Fruit fly (Drosophila melanogaster) whole organism, wandering third instar larva: ENCODE data around the gene aspr.

ENCODE experiments used
- CG32264 ChIP-seq: fragments of 200-800 bp; sonication (Bioruptor generic); optimal IDR thresholded peaks from 2 replicates; lab custom pipeline; 2016; ENCODE audit warnings: missing biosample characterization, missing genetic modification characterization
- CG9705 ChIP-seq: fragments of 200-800 bp; sonication (Bioruptor generic); optimal IDR thresholded peaks from 2 replicates; lab custom pipeline; 2018; ENCODE audit warnings: missing biosample characterization, mild to moderate bottlenecking, missing genetic modification characterization
- CrebA ChIP-seq: fragments of 200-800 bp; sonication (Bioruptor generic); optimal IDR thresholded peaks from 2 replicates; lab custom pipeline; 2016; ENCODE audit warnings: missing biosample characterization, mild to moderate bottlenecking, missing genetic modification characterization, borderline replicate concordance
- Dfd ChIP-seq: fragments of >200 bp; optimal IDR thresholded peaks from 2 replicates; lab custom pipeline; 2017; ENCODE audit warnings: missing biosample characterization, missing genetic modification characterization
- Dif ChIP-seq: fragments of 200-275, 200-300 bp; sonication (Bioruptor generic); optimal IDR thresholded peaks from 2 replicates; lab custom pipeline; 2018; ENCODE audit warnings: missing biosample characterization, missing genetic modification characterization; ENCODE audit not compliant: partially characterized antibody
- GATAd ChIP-seq: sonication (Bioruptor generic); optimal IDR thresholded peaks from 2 replicates; lab custom pipeline; 2016; ENCODE audit warnings: missing biosample characterization, missing genetic modification characterization
- HLH106 ChIP-seq: fragments of 200-800 bp; optimal IDR thresholded peaks from 3 replicates; lab custom pipeline; 2019; ENCODE audit warnings: missing biosample characterization, mild to moderate bottlenecking, missing genetic modification characterization, moderate library complexity
- Hnf4 ChIP-seq: fragments of 200-800 bp; sonication (Bioruptor generic); optimal IDR thresholded peaks from 2 replicates; lab custom pipeline; 2016; ENCODE audit warnings: missing biosample characterization, mild to moderate bottlenecking, missing genetic modification characterization
- Hr78 ChIP-seq: fragments of >200 bp; optimal IDR thresholded peaks from 2 replicates; lab custom pipeline; 2017; ENCODE audit warnings: missing biosample characterization, missing genetic modification characterization
- Jra ChIP-seq: sonication (Bioruptor generic); optimal IDR thresholded peaks from 2 replicates; lab custom pipeline; 2016; ENCODE audit warnings: missing biosample characterization, missing genetic modification characterization
- Mio ChIP-seq: sonication (Bioruptor generic); optimal IDR thresholded peaks from 2 replicates; lab custom pipeline; 2016; ENCODE audit warnings: missing biosample characterization, missing genetic modification characterization
- N ChIP-seq: fragments of >200 bp; optimal IDR thresholded peaks from 2 replicates; lab custom pipeline; 2018; ENCODE audit warnings: missing biosample characterization, missing external identifiers, missing genetic modification characterization
- OdsH ChIP-seq: fragments of 200-800 bp; sonication (Bioruptor generic); optimal IDR thresholded peaks from 2 replicates; lab custom pipeline; 2016; ENCODE audit warnings: missing biosample characterization, mild to moderate bottlenecking, missing genetic modification characterization
- Rel ChIP-seq, 2 experiments: fragments of 200-800 bp; sonication (Bioruptor generic) in 1 of 2; optimal IDR thresholded peaks; 2 replicates in 1 of 2; 3 replicates in 1 of 2; lab custom pipeline; 2016 to 2019; ENCODE audit warnings: mild to moderate bottlenecking in 2 of 2, missing biosample characterization in 2 of 2, missing genetic modification characterization in 2 of 2, moderate library complexity in 1 of 2
- Vsx2 ChIP-seq: fragments of 200-300, 225-300 bp; sonication (Bioruptor generic); optimal IDR thresholded peaks from 2 replicates; lab custom pipeline; 2018; ENCODE audit warnings: missing biosample characterization, missing genetic modification characterization; ENCODE audit not compliant: partially characterized antibody
- br ChIP-seq: fragments of 200-800 bp; sonication (Bioruptor generic); optimal IDR thresholded peaks from 2 replicates; lab custom pipeline; 2016; ENCODE audit warnings: missing biosample characterization, missing genetic modification characterization
- brk ChIP-seq: fragments of 200-800 bp; sonication (Bioruptor generic); optimal IDR thresholded peaks from 2 replicates; lab custom pipeline; 2016; ENCODE audit warnings: missing biosample characterization, mild to moderate bottlenecking, missing genetic modification characterization
- dmrt93B ChIP-seq: fragments of 200-800 bp; sonication (Bioruptor generic); optimal IDR thresholded peaks from 2 replicates; lab custom pipeline; 2018; ENCODE audit warnings: missing biosample characterization, mild to moderate bottlenecking, missing genetic modification characterization
- dsf ChIP-seq: sonication (Bioruptor generic); optimal IDR thresholded peaks from 2 replicates; lab custom pipeline; 2016; ENCODE audit warnings: missing biosample characterization, missing genetic modification characterization, borderline replicate concordance
- ey ChIP-seq: fragments of 200-800 bp; sonication (Bioruptor generic); optimal IDR thresholded peaks from 2 replicates; lab custom pipeline; 2016; ENCODE audit warnings: missing biosample characterization, missing genetic modification characterization
- foxo ChIP-seq, 2 experiments: fragments of 200-800 bp; sonication (Bioruptor generic); optimal IDR thresholded peaks; 2 replicates in 1 of 2; 3 replicates in 1 of 2; lab custom pipeline; 2016 to 2017; ENCODE audit warnings: missing biosample characterization in 2 of 2, missing genetic modification characterization in 2 of 2
- fru ChIP-seq: fragments of 200-800 bp; sonication (Bioruptor generic); optimal IDR thresholded peaks from 3 replicates; lab custom pipeline; 2016; ENCODE audit warnings: missing biosample characterization, mild to moderate bottlenecking, missing genetic modification characterization
- h ChIP-seq: fragments of 200-800 bp; sonication (Bioruptor generic); optimal IDR thresholded peaks from 3 replicates; lab custom pipeline; 2016; ENCODE audit warnings: missing biosample characterization, mild to moderate bottlenecking, missing genetic modification characterization
- jim ChIP-seq: fragments of 175-275, 200-325 bp; sonication (Bioruptor generic); optimal IDR thresholded peaks from 2 replicates; lab custom pipeline; 2016; ENCODE audit warnings: missing biosample characterization, mild to moderate bottlenecking, missing genetic modification characterization
- lola ChIP-seq: fragments of >200 bp; optimal IDR thresholded peaks from 2 replicates; lab custom pipeline; 2017; ENCODE audit warnings: missing biosample characterization, missing genetic modification characterization
- pan ChIP-seq: fragments of >200 bp; optimal IDR thresholded peaks from 2 replicates; lab custom pipeline; 2017
- psq ChIP-seq: fragments of 200-800 bp; sonication (Bioruptor generic); optimal IDR thresholded peaks from 3 replicates; lab custom pipeline; 2017; ENCODE audit warnings: missing biosample characterization, mild to moderate bottlenecking, missing genetic modification characterization, moderate library complexity
- rgr ChIP-seq: fragments of 200-800 bp; sonication (Bioruptor generic); optimal IDR thresholded peaks from 3 replicates; lab custom pipeline; 2016; ENCODE audit warnings: missing biosample characterization, mild to moderate bottlenecking, missing genetic modification characterization
- sage ChIP-seq: fragments of 200-800 bp; sonication (Bioruptor generic); optimal IDR thresholded peaks from 2 replicates; lab custom pipeline; 2016; ENCODE audit warnings: missing biosample characterization, mild to moderate bottlenecking, missing genetic modification characterization
- sv ChIP-seq: fragments of 200-800 bp; sonication (Bioruptor generic); optimal IDR thresholded peaks from 3 replicates; lab custom pipeline; 2016; ENCODE audit warnings: missing biosample characterization, missing genetic modification characterization
- tai ChIP-seq: sonication (Bioruptor generic); optimal IDR thresholded peaks from 2 replicates; lab custom pipeline; 2016; ENCODE audit warnings: missing biosample characterization, missing genetic modification characterization
- usp ChIP-seq: fragments of >200 bp; optimal IDR thresholded peaks from 2 replicates; lab custom pipeline; 2017; ENCODE audit warnings: missing biosample characterization, missing genetic modification characterization
- woc ChIP-seq: sonication (Bioruptor generic); optimal IDR thresholded peaks from 2 replicates; lab custom pipeline; 2016; ENCODE audit warnings: missing biosample characterization, mild to moderate bottlenecking, missing genetic modification characterization

Gene aspr

dm6 chrX:20147693-20148174, at the start of gene aspr:
TSS of gene aspr (plus strand) at chrX:20148124.
- TF ChIP-seq woc = no peak
- TF ChIP-seq CrebA = no peak
- no peak for TF ChIP-seq lola (GFP tag; lab: Kevin White, UChicago)
- no peak for TF ChIP-seq br
- TF ChIP-seq Vsx2 (GFP tag; lab: Kevin White, UChicago) = no peak
- no peak for TF ChIP-seq brk (GFP tag; lab: Kevin White, UChicago)
- no peak for TF ChIP-seq ey
- TF ChIP-seq CG9705 (GFP tag; lab: Kevin White, UChicago) = no peak
- no peak for TF ChIP-seq Hr78
- TF ChIP-seq pan (lab: Kevin White, UChicago) = no peak
- TF ChIP-seq dsf = no peak
- TF ChIP-seq foxo (GFP tag; optimal IDR thresholded peaks at IDR 0.05; lab: Kevin White, UChicago) = no peak
- no peak for TF ChIP-seq h (GFP tag; lab: Kevin White, UChicago)
- TF ChIP-seq HLH106 (tag; lab: Kevin White, UChicago) = no peak
- no peak for TF ChIP-seq jim (GFP tag; lab: Kevin White, UChicago)
- TF ChIP-seq sage (GFP tag; lab: Kevin White, UChicago) = no peak
- TF ChIP-seq psq = no peak
- TF ChIP-seq Rel (GFP tag; optimal IDR thresholded peaks at IDR 0.05; lab: Kevin White, UChicago) = no peak
- no peak for TF ChIP-seq Rel (tag; optimal IDR thresholded peaks at IDR 0.05; lab: Kevin White, UChicago)
- no peak for TF ChIP-seq Hnf4 (GFP tag; lab: Kevin White, UChicago)
- no peak for TF ChIP-seq GATAd
- TF ChIP-seq, all 38 proteins: peak for 0

- no peak for TF ChIP-seq OdsH (GFP tag; lab: Kevin White, UChicago)
- no peak for TF ChIP-seq Mio (GFP tag; lab: Kevin White, UChicago)
These were observed 42.9 kb upstream of the aspr start for dm6 chrX:20104987-20105386.

- no peak for TF ChIP-seq OdsH (GFP tag; lab: Kevin White, UChicago)
These were observed 37.4 kb upstream of the aspr start, which contains the start of gene karr for dm6 chrX:20110475-20110874. TSS of gene karr (minus strand) at chrX:20110575.

- TF ChIP-seq dmrt93B (GFP tag; lab: Kevin White, UChicago) = no peak
- TF ChIP-seq Rel (GFP tag; optimal IDR thresholded peaks at IDR 0.05; lab: Kevin White, UChicago) = no peak
- TF ChIP-seq Rel (tag; optimal IDR thresholded peaks at IDR 0.05; lab: Kevin White, UChicago) = no peak
- no peak for TF ChIP-seq ey
- TF ChIP-seq psq = no peak
- no peak for TF ChIP-seq OdsH (GFP tag; lab: Kevin White, UChicago)
- TF ChIP-seq rgr = no peak
- TF ChIP-seq brk (GFP tag; lab: Kevin White, UChicago) = no peak
- no peak for TF ChIP-seq tai (GFP tag; lab: Kevin White, UChicago)
- no peak for TF ChIP-seq usp (GFP tag; lab: Kevin White, UChicago)
- TF ChIP-seq foxo (GFP tag; optimal IDR thresholded peaks at IDR 0.05; lab: Kevin White, UChicago) = no peak
- TF ChIP-seq Hnf4 (GFP tag; lab: Kevin White, UChicago) = no peak
- no peak for TF ChIP-seq Hr78
- TF ChIP-seq woc = no peak
- TF ChIP-seq Jra (GFP tag; lab: Kevin White, UChicago) = no peak
- no peak for TF ChIP-seq fru (GFP tag; lab: Kevin White, UChicago)
- TF ChIP-seq Mio (GFP tag; lab: Kevin White, UChicago) = no peak
- TF ChIP-seq, all 38 proteins: peak for 0
These were observed 25.8 kb upstream of the aspr start, which contains the start of gene CG34331 for dm6 chrX:20122153-20122552. TSS of gene CG34331 (plus strand) at chrX:20122453.

- no peak for TF ChIP-seq OdsH (GFP tag; lab: Kevin White, UChicago)
- TF ChIP-seq br = no peak
- TF ChIP-seq N (GFP tag; lab: Kevin White, UChicago) = no peak
- TF ChIP-seq woc = no peak
- TF ChIP-seq CG32264 (GFP tag; lab: Kevin White, UChicago) = no peak
- TF ChIP-seq, all 38 proteins: peak for 0
These were observed 18.4 kb upstream of the aspr start for dm6 chrX:20129554-20129953.

dm6 chrX:20130486-20130885, 17.4 kb upstream of the aspr start:
- TF ChIP-seq rgr (no peak), jim (GFP tag; lab: Kevin White, UChicago) (no peak), woc (no peak), CG32264 (GFP tag; lab: Kevin White, UChicago) (no peak), br (no peak), dmrt93B (GFP tag; lab: Kevin White, UChicago) (no peak), fru (GFP tag; lab: Kevin White, UChicago) (no peak), Dfd (GFP tag; lab: Kevin White, UChicago) (no peak), Hr78 (no peak), Dif (GFP tag; lab: Kevin White, UChicago) (no peak), sv (no peak), brk (GFP tag; lab: Kevin White, UChicago) (no peak), psq (no peak), CG9705 (GFP tag; lab: Kevin White, UChicago) (no peak)
